Worm (Caenorhabditis elegans) whole organism, L4 larva: Measurements from ENCODE around the gene K03H1.11.
A peak's percentile ranks its signal among the peaks of the same experiment; 100 is the strongest.

ENCODE experiments used
- D1046.2 ChIP-seq: fragments of 200-800 bp; sonication (Bioruptor generic); IDR thresholded peaks from 2 replicates; pipeline ENCODE4 v1.3.6; 2022; ENCODE audit warnings: missing genetic modification characterization, missing compliant biosample characterization
- F37D6.2 ChIP-seq: sonication (generic microtip); optimal IDR thresholded peaks from 2 replicates; lab custom pipeline; 2016; ENCODE audit warnings: mild to moderate bottlenecking, missing genetic modification characterization, missing compliant biosample characterization
- R02D3.7 ChIP-seq: fragments of 150-350 bp; sonication (generic microtip); optimal IDR thresholded peaks from 3 replicates; lab custom pipeline; 2014; ENCODE audit warnings: missing biosample characterization, missing genetic modification characterization
- Y105C5A.15 ChIP-seq: fragments of 200-800 bp; sonication (Bioruptor generic); IDR thresholded peaks from 2 replicates; pipeline ENCODE4 v1.3.6; 2022; ENCODE audit warnings: missing genetic modification characterization, missing compliant biosample characterization
- Y48G9A.11 ChIP-seq: fragments of 200-800 bp; sonication (Bioruptor generic); IDR thresholded peaks from 2 replicates; pipeline ENCODE4 v1.3.6; 2022; ENCODE audit warnings: missing genetic modification reagents, missing genetic modification characterization, missing compliant biosample characterization
- Y5F2A.4 ChIP-seq: fragments of 200-800 bp; sonication (Bioruptor generic); optimal IDR thresholded peaks from 2 replicates; lab custom pipeline; 2018; ENCODE audit warnings: mild to moderate bottlenecking, missing genetic modification characterization, missing compliant biosample characterization
- Y75B8A.6 ChIP-seq: fragments of 200-800 bp; sonication (Bioruptor generic); IDR thresholded peaks from 2 replicates; pipeline ENCODE4 v1.3.6; 2022; ENCODE audit warnings: missing genetic modification reagents, missing genetic modification characterization, missing compliant biosample characterization
- ZK337.2 ChIP-seq: fragments of 200-800 bp; sonication (Bioruptor generic); IDR thresholded peaks from 2 replicates; pipeline ENCODE4 v1.3.6; 2022; ENCODE audit warnings: missing genetic modification reagents, missing genetic modification characterization, missing compliant biosample characterization
- ama-1 ChIP-seq: fragments of 150-350 bp; optimal IDR thresholded peaks from 2 replicates; lab custom pipeline; 2014; ENCODE audit warnings: inconsistent platforms, mixed read lengths
- ceh-28 ChIP-seq: fragments of 150-350 bp; optimal IDR thresholded peaks from 2 replicates; lab custom pipeline; 2014; ENCODE audit warnings: missing biosample characterization, missing genetic modification reagents, missing genetic modification characterization
- ceh-32 ChIP-seq: sonication (generic microtip); optimal IDR thresholded peaks from 2 replicates; lab custom pipeline; 2016; ENCODE audit warnings: mild to moderate bottlenecking, missing genetic modification characterization, missing compliant biosample characterization; ENCODE audit not compliant: poor library complexity
- ceh-44 ChIP-seq: fragments of 200-800 bp; sonication (Bioruptor generic); IDR thresholded peaks from 2 replicates; pipeline ENCODE4 v1.3.6; 2022; ENCODE audit warnings: missing genetic modification reagents, missing genetic modification characterization, missing compliant biosample characterization
- ceh-82 ChIP-seq: sonication (generic microtip); optimal IDR thresholded peaks from 2 replicates; lab custom pipeline; 2017; ENCODE audit warnings: missing biosample characterization, missing genetic modification characterization
- cey-2 ChIP-seq: sonication (generic microtip); optimal IDR thresholded peaks from 3 replicates; lab custom pipeline; 2017; ENCODE audit warnings: missing genetic modification characterization, mild to moderate bottlenecking, missing compliant biosample characterization, antibody characterized with exemption, borderline replicate concordance; ENCODE audit not compliant: insufficient read depth
- daf-16 ChIP-seq, 3 experiments: sonication (generic microtip); optimal IDR thresholded peaks; 2 replicates each; lab custom pipeline; 2016 to 2017; ENCODE audit warnings: missing genetic modification characterization in 3 of 3, missing genetic modification reagents in 3 of 3, mild to moderate bottlenecking in 2 of 3, missing compliant biosample characterization in 2 of 3, missing biosample characterization in 1 of 3, moderate library complexity in 1 of 3
- daf-19 ChIP-seq: fragments of 200-800 bp; sonication (Bioruptor generic); conservative IDR thresholded peaks from 2 replicates; pipeline ENCODE4 v1.3.6; 2022; ENCODE audit warnings: missing genetic modification characterization, missing compliant biosample characterization
- dmd-6 ChIP-seq: fragments of 200-800 bp; sonication (Bioruptor generic); IDR thresholded peaks from 2 replicates; pipeline ENCODE4 v1.3.6; 2022; ENCODE audit warnings: missing genetic modification reagents, missing genetic modification characterization, missing compliant biosample characterization
- dmd-8 ChIP-seq: fragments of 200-800 bp; sonication (Bioruptor generic); IDR thresholded peaks from 2 replicates; pipeline ENCODE4 v1.3.6; 2022; ENCODE audit warnings: missing genetic modification characterization, missing compliant biosample characterization
- dve-1 ChIP-seq: sonication (generic microtip); optimal IDR thresholded peaks from 2 replicates; lab custom pipeline; 2017; ENCODE audit warnings: antibody characterized with exemption, mild to moderate bottlenecking, missing genetic modification characterization, missing compliant biosample characterization; ENCODE audit not compliant: insufficient read depth
- egl-43 ChIP-seq: fragments of 200-800 bp; sonication (Bioruptor generic); IDR thresholded peaks from 2 replicates; pipeline ENCODE4 v1.3.6; 2022; ENCODE audit warnings: missing genetic modification reagents, missing genetic modification characterization, missing compliant biosample characterization
- fos-1 ChIP-seq: fragments of 150-350 bp; optimal IDR thresholded peaks from 2 replicates; lab custom pipeline; 2014; ENCODE audit warnings: missing biosample characterization, missing genetic modification characterization
- hif-1 ChIP-seq, 2 experiments: sonication (generic microtip); optimal IDR thresholded peaks; 2 replicates each; lab custom pipeline; 2016 to 2017; ENCODE audit warnings: missing compliant biosample characterization in 2 of 2, missing genetic modification characterization in 2 of 2, missing genetic modification reagents in 2 of 2, missing genotype in 2 of 2, mild to moderate bottlenecking in 1 of 2
- hlh-11 ChIP-seq: fragments of 200-800 bp; sonication (Bioruptor generic); optimal IDR thresholded peaks from 2 replicates; lab custom pipeline; 2018; ENCODE audit warnings: mild to moderate bottlenecking, missing genetic modification characterization, missing compliant biosample characterization
- hlh-30 ChIP-seq: sonication (generic microtip); optimal IDR thresholded peaks from 2 replicates; lab custom pipeline; 2017; ENCODE audit warnings: antibody characterized with exemption, mild to moderate bottlenecking, missing genetic modification characterization, missing compliant biosample characterization; ENCODE audit not compliant: insufficient read depth
- jun-1 ChIP-seq: fragments of 150-350 bp; optimal IDR thresholded peaks from 2 replicates; lab custom pipeline; 2014; ENCODE audit warnings: missing biosample characterization, missing genetic modification reagents, missing genetic modification characterization
- lin-29 ChIP-seq: fragments of 200-800 bp; sonication (Bioruptor generic); IDR thresholded peaks from 2 replicates; pipeline ENCODE4 v1.3.6; 2022; ENCODE audit warnings: missing genetic modification reagents, missing genetic modification characterization, missing compliant biosample characterization
- lin-39 ChIP-seq: fragments of 150-350 bp; optimal IDR thresholded peaks from 2 replicates; lab custom pipeline; 2014; ENCODE audit warnings: missing biosample characterization, missing genetic modification reagents, missing genetic modification characterization
- madf-5 ChIP-seq, 2 experiments: fragments of 200-800 bp; sonication (Bioruptor generic); IDR thresholded peaks; 2 replicates each; pipeline ENCODE4 v1.3.6; 2022; ENCODE audit warnings: missing compliant biosample characterization in 2 of 2, missing genetic modification characterization in 2 of 2
- mep-1 ChIP-seq: fragments of 150-350 bp; sonication (generic microtip); optimal IDR thresholded peaks from 3 replicates; lab custom pipeline; 2014; ENCODE audit warnings: missing biosample characterization, missing genetic modification characterization
- mes-2 ChIP-seq: sonication (generic microtip); optimal IDR thresholded peaks from 2 replicates; lab custom pipeline; 2016; ENCODE audit warnings: missing genotype, mild to moderate bottlenecking, missing genetic modification characterization, missing compliant biosample characterization; ENCODE audit not compliant: poor library complexity, severe bottlenecking
- mxl-2 ChIP-seq: fragments of 200-800 bp; sonication (Bioruptor generic); conservative IDR thresholded peaks from 2 replicates; pipeline ENCODE4 v1.3.6; 2022; ENCODE audit warnings: missing genetic modification reagents, missing genetic modification characterization, missing compliant biosample characterization
- mxl-3 ChIP-seq: fragments of 200-800 bp; sonication (Bioruptor generic); optimal IDR thresholded peaks from 2 replicates; lab custom pipeline; 2018; ENCODE audit warnings: mild to moderate bottlenecking, missing genetic modification characterization, missing compliant biosample characterization
- nhr-102 ChIP-seq: sonication (generic microtip); optimal IDR thresholded peaks from 2 replicates; lab custom pipeline; 2016; ENCODE audit warnings: mild to moderate bottlenecking, missing genetic modification characterization, moderate library complexity, missing compliant biosample characterization
- nhr-11 ChIP-seq: fragments of 150-350 bp; optimal IDR thresholded peaks from 2 replicates; lab custom pipeline; 2014; ENCODE audit warnings: missing biosample characterization, missing genetic modification characterization
- nhr-25 ChIP-seq: sonication (generic microtip); optimal IDR thresholded peaks from 2 replicates; lab custom pipeline; 2017; ENCODE audit warnings: missing genetic modification characterization, mild to moderate bottlenecking, missing compliant biosample characterization, antibody characterized with exemption, moderate library complexity, borderline replicate concordance; ENCODE audit not compliant: insufficient read depth
- nhr-6 ChIP-seq: fragments of 150-350 bp; optimal IDR thresholded peaks from 2 replicates; lab custom pipeline; 2014; ENCODE audit warnings: missing biosample characterization, missing genetic modification characterization
- nhr-76 ChIP-seq: fragments of 150-350 bp; optimal IDR thresholded peaks from 2 replicates; lab custom pipeline; 2014; ENCODE audit warnings: missing biosample characterization, missing genetic modification characterization
- pqm-1 ChIP-seq: sonication (generic microtip); optimal IDR thresholded peaks from 2 replicates; lab custom pipeline; 2017; ENCODE audit warnings: missing biosample characterization, missing genetic modification characterization
- snpc-1.2 ChIP-seq: fragments of 200-800 bp; sonication (Bioruptor generic); IDR thresholded peaks from 2 replicates; pipeline ENCODE4 v1.3.6; 2022; ENCODE audit warnings: missing genetic modification reagents, missing genetic modification characterization, missing compliant biosample characterization
- spr-3 ChIP-seq: fragments of 200-800 bp; sonication (Bioruptor generic); optimal IDR thresholded peaks from 2 replicates; lab custom pipeline; 2018; ENCODE audit warnings: mild to moderate bottlenecking, missing genetic modification characterization, missing compliant biosample characterization
- unc-62 ChIP-seq, 3 experiments: fragments of 150-350 bp in 1 of 3; sonication (generic microtip); optimal IDR thresholded peaks in 2 of 3; peaks in 1 of 3; 1 replicate in 1 of 3; 2 replicates in 2 of 3; lab custom pipeline; 2014 to 2017; ENCODE audit warnings: missing biosample characterization in 3 of 3, missing genetic modification characterization in 3 of 3, missing genetic modification reagents in 3 of 3, missing genotype in 1 of 3
- zip-2 ChIP-seq: fragments of 150-350 bp; optimal IDR thresholded peaks from 2 replicates; lab custom pipeline; 2014; ENCODE audit warnings: missing biosample characterization, missing genetic modification characterization

K03H1.11 gene

DNA sequence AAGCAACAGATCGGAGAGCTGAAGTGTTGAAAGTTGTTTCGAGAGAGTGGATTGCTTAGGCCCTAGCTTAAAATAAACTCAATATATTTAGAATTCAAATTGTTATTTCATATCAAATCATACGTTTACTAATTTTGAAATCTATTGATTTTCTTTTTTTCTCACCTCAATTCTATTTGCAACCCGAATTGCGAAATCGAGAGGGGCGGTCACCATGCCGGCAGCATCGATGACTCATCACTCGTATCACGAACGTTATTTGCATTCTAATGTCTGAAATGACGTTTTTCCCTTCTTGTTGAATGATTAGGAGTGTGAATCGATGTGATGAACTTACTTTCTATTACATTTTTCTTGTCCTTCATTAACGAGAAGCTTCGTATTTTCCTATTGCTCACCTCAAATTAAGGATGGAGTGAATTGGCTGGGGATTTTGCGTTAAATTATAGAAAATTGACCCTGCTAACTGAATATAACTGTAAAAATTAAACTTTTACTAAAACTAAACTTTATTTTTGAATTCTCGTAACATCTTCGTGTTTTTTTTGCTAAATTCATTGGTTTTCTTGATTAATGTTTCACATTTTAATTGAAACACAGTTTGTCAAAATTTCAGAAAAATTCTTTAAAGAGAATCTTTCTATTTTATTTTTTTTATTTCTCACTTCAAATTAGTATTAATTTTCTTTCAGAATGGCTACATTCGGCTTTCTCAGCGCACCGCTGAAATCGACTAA lies 5.1 kb upstream of the K03H1.11 start, which contains the start of gene alx-1 (continued):
- TF ChIP-seq mxl-3 (GFP tag; lab: Kevin White, UChicago) (peak; percentile 58), nhr-6 (tag; lab: Kevin White, UChicago) (peak; percentile 35), Y5F2A.4 (no peak), hif-1 (tag; optimal IDR thresholded peaks at IDR 0.05; lab: Kevin White, UChicago) (no peak), dve-1 (tag; lab: Kevin White, UChicago) (peak; percentile 31), mxl-2 (GFP tag; lab: Robert Waterston, UW) (no peak), ceh-44 (GFP tag; lab: Robert Waterston, UW) (no peak), lin-29 (GFP tag; lab: Robert Waterston, UW) (no peak), nhr-76 (tag; lab: Kevin White, UChicago) (no peak), ceh-28 (tag; lab: Kevin White, UChicago) (no peak), dmd-6 (peak; percentile 45; the same call in 1 of the 2 replicates), ceh-82 (tag; lab: Kevin White, UChicago) (no peak), cey-2 (tag; lab: Kevin White, UChicago) (no peak), nhr-102 (no peak), daf-19 (GFP tag; lab: Robert Waterston, UW) (no peak), lin-39 (tag; lab: Kevin White, UChicago) (no peak), daf-16 (GFP tag; optimal IDR thresholded peaks at IDR 0.05; lab: Kevin White, UChicago) (no peak), daf-16 (tag; optimal IDR thresholded peaks at IDR 0.05; lab: Kevin White, UChicago) (peak; percentile 49), mes-2 (tag; lab: Kevin White, UChicago) (peak; percentile 49), jun-1 (tag; lab: Kevin White, UChicago) (peak; percentile 19), Y48G9A.11 (GFP tag; lab: Robert Waterston, UW) (no peak), dmd-8 (GFP tag; lab: Robert Waterston, UW) (no peak), D1046.2 (no peak), nhr-11 (tag; lab: Kevin White, UChicago) (no peak), madf-5 (GFP tag; IDR thresholded peaks at IDR 0.05; lab: Robert Waterston, UW) (no peak), egl-43 (GFP tag; lab: Robert Waterston, UW) (no peak), R02D3.7 (tag; lab: Kevin White, UChicago) (no peak), F37D6.2 (tag; lab: Kevin White, UChicago) (no peak), spr-3 (GFP tag; lab: Kevin White, UChicago) (no peak), fos-1 (tag; lab: Kevin White, UChicago) (no peak), mep-1 (no peak), ceh-32 (no peak), ZK337.2 (no peak), zip-2 (tag; lab: Kevin White, UChicago) (no peak), pqm-1 (tag; lab: Kevin White, UChicago) (peak; percentile 62), nhr-25 (tag; lab: Kevin White, UChicago) (no peak), unc-62 (GFP tag; optimal IDR thresholded peaks at IDR 0.05 in 1 of 2; lab: Kevin White, UChicago) (peak in 1 of 2 experiments; percentile 63), unc-62 (tag; optimal IDR thresholded peaks at IDR 0.05; lab: Kevin White, UChicago) (no peak), hlh-30 (peak; percentile 53), Y105C5A.15 (GFP tag; lab: Robert Waterston, UW) (no peak), ama-1 (lab: Kevin White, UChicago) (no peak), snpc-1.2 (GFP tag; lab: Robert Waterston, UW) (no peak), hlh-11 (tag; lab: Kevin White, UChicago) (peak; percentile 23), Y75B8A.6 (GFP tag; lab: Robert Waterston, UW) (no peak)
